Fruit fly (Drosophila melanogaster): ENCODE measurements around the gene noi.

noi gene

DNA sequence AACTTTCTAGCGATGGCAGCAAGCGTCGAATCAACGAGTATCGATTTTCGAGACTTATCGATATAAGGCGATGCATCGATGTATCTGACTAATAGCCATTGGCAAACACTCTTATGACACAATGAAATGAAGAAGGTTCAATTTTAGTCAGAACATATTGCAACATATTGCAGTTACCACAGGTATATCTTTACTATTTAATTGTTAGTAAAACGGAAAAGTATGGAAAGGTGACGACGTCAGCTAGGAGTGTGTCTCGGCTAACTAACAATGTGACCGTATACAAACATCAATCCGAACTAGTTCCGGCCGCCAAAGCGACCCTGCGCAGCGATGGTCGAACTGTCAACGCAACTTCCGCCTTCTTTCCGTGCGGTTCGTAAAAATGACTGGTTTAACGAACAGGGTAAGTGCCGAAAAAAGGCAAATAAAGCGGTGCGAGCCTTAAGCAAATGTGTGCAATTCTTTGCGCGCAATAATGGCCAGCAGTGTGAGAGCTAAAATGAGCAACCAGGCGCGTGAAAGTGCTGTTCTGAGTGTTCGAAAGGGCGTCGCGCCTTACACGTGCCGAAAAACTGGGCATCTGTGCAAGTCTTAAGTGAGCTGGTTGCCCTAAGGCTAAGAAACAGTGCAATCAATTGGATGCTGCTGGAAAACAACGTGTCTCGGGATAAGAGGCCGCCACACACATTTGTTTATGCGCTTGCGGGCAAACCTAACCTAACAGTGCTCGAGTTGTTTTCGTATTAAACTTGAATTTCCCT is 33.0 kb upstream of the noi start, which contains the start of the genes Dph4, Spec2 and RpL13A:
TSS of gene Dph4 (minus strand) at position 11 of the 764 bp plus-strand sequence.
TSS of gene Spec2 (minus strand) at position 11 of the 764 bp plus-strand sequence.
TSS of gene RpL13A (plus strand) at position 360 of the 764 bp plus-strand sequence.
- TF ChIP-seq CG32121 (GFP tag; IDR thresholded peaks at IDR 0.05) (no peak), CG10348 (GFP tag; IDR thresholded peaks at IDR 0.05) (no peak), CG13204 (GFP tag; optimal IDR thresholded peaks at IDR 0.05) (no peak), CG9948 (tag; optimal IDR thresholded peaks at IDR 0.05) (peak; percentile 22), EcR (GFP tag; optimal IDR thresholded peaks at IDR 0.05) (no peak), CG17806 (tag; optimal IDR thresholded peaks at IDR 0.05) (peak; percentile 34), rn (GFP tag; IDR thresholded peaks at IDR 0.05) (no peak), CG4496 (GFP tag; IDR thresholded peaks at IDR 0.05) (no peak), Snoo (tag; optimal IDR thresholded peaks at IDR 0.05) (peak; percentile 94), CG15710 (tag; optimal IDR thresholded peaks at IDR 0.05) (peak; percentile 63), CG8301 (tag; optimal IDR thresholded peaks at IDR 0.05) (peak; percentile 42), CG14655 (GFP tag; optimal IDR thresholded peaks at IDR 0.05) (no peak), Pif1B (GFP tag; optimal IDR thresholded peaks at IDR 0.05) (no peak), CG34367 (tag; optimal IDR thresholded peaks at IDR 0.05) (peak; percentile 83), fd96Ca (GFP tag; IDR thresholded peaks at IDR 0.05) (no peak), Ets98B (GFP tag; IDR thresholded peaks at IDR 0.05) (no peak), Pif1A (GFP tag; optimal IDR thresholded peaks at IDR 0.05) (no peak), gl (tag; optimal IDR thresholded peaks at IDR 0.05) (peak; percentile 72), CG8159 (tag; optimal IDR thresholded peaks at IDR 0.05) (no peak), D1 (tag; optimal IDR thresholded peaks at IDR 0.05) (no peak), CG12605 (GFP tag; IDR thresholded peaks at IDR 0.05) (no peak)

DNA sequence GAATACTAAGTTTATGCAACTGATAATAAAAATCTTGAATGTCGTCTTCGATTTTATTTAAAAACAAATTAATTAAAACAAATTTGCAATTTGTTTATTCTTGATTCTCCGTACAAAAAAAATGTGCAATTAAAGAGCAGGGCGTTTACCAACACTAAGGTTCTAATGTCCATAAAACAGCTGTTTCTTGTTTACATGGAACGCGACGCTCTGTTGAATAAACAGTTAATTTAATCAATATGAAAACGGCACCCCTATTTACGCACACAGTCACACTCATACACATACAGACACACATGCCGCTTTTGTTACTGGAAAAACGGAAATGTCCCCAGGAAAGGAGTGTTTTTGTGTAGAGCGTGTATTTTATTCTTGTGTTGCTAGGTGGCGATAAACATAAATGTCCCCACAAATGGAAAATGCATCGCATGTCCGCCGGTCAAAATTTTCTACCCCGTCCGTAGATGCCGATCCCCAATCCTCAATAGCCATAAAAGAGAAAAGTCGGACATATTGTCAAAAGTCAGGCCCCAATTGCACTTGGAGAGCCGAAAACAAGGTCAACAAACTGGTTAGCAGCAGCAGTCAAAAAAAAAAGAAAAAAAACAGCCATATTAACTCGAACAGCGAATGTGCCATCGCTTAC is 31.8 kb upstream of the noi start:
- TF ChIP-seq CG32121 (GFP tag; IDR thresholded peaks at IDR 0.05) (no peak), EcR (GFP tag; optimal IDR thresholded peaks at IDR 0.05) (peak; percentile 25), CG14655 (GFP tag; optimal IDR thresholded peaks at IDR 0.05) (no peak), CG17806 (tag; optimal IDR thresholded peaks at IDR 0.05) (no peak), Snoo (tag; optimal IDR thresholded peaks at IDR 0.05) (no peak), CG8301 (tag; optimal IDR thresholded peaks at IDR 0.05) (no peak), rn (GFP tag; IDR thresholded peaks at IDR 0.05) (no peak), CG10348 (GFP tag; IDR thresholded peaks at IDR 0.05) (no peak), Pif1A (GFP tag; optimal IDR thresholded peaks at IDR 0.05) (peak; percentile 21), CG34367 (tag; optimal IDR thresholded peaks at IDR 0.05) (no peak), CG4496 (GFP tag; IDR thresholded peaks at IDR 0.05) (no peak), CG13204 (GFP tag; optimal IDR thresholded peaks at IDR 0.05) (no peak), CG8159 (tag; optimal IDR thresholded peaks at IDR 0.05) (no peak), Ets98B (GFP tag; IDR thresholded peaks at IDR 0.05) (no peak), gl (tag; optimal IDR thresholded peaks at IDR 0.05) (peak; percentile 27), CG9948 (tag; optimal IDR thresholded peaks at IDR 0.05) (no peak), CG15710 (tag; optimal IDR thresholded peaks at IDR 0.05) (no peak), CG12605 (GFP tag; IDR thresholded peaks at IDR 0.05) (no peak), fd96Ca (GFP tag; IDR thresholded peaks at IDR 0.05) (no peak), D1 (tag; optimal IDR thresholded peaks at IDR 0.05) (no peak), Pif1B (GFP tag; optimal IDR thresholded peaks at IDR 0.05) (peak; percentile 38)

DNA sequence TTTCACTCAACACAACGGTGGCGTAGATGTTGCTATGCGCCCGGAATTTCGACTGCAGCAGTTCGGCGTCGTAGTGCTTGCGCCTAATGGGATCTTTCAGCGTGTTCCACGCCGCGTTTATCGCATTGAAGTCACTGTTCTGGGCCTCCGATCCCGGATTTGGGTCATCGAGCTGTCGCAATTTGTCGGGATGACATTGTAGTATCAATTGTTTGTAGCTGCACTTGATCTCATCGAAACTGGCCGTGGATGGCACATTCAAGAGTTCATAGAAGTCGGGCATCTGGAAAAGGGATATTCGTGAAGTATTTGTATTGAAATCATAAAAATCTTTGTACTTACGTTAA is 31.1 kb upstream of the noi start:
- TF ChIP-seq CG9948 (tag; optimal IDR thresholded peaks at IDR 0.05) (no peak), fd96Ca (GFP tag; IDR thresholded peaks at IDR 0.05) (no peak), CG4496 (GFP tag; IDR thresholded peaks at IDR 0.05) (no peak), Pif1B (GFP tag; optimal IDR thresholded peaks at IDR 0.05) (no peak), Pif1A (GFP tag; optimal IDR thresholded peaks at IDR 0.05) (no peak), Snoo (tag; optimal IDR thresholded peaks at IDR 0.05) (no peak), CG13204 (GFP tag; optimal IDR thresholded peaks at IDR 0.05) (no peak), CG34367 (tag; optimal IDR thresholded peaks at IDR 0.05) (no peak), CG8159 (tag; optimal IDR thresholded peaks at IDR 0.05) (no peak), CG8301 (tag; optimal IDR thresholded peaks at IDR 0.05) (no peak), CG32121 (GFP tag; IDR thresholded peaks at IDR 0.05) (no peak), CG14655 (GFP tag; optimal IDR thresholded peaks at IDR 0.05) (no peak), CG12605 (GFP tag; IDR thresholded peaks at IDR 0.05) (no peak), CG17806 (tag; optimal IDR thresholded peaks at IDR 0.05) (no peak), CG10348 (GFP tag; IDR thresholded peaks at IDR 0.05) (no peak), D1 (tag; optimal IDR thresholded peaks at IDR 0.05) (no peak), EcR (GFP tag; optimal IDR thresholded peaks at IDR 0.05) (no peak)

DNA sequence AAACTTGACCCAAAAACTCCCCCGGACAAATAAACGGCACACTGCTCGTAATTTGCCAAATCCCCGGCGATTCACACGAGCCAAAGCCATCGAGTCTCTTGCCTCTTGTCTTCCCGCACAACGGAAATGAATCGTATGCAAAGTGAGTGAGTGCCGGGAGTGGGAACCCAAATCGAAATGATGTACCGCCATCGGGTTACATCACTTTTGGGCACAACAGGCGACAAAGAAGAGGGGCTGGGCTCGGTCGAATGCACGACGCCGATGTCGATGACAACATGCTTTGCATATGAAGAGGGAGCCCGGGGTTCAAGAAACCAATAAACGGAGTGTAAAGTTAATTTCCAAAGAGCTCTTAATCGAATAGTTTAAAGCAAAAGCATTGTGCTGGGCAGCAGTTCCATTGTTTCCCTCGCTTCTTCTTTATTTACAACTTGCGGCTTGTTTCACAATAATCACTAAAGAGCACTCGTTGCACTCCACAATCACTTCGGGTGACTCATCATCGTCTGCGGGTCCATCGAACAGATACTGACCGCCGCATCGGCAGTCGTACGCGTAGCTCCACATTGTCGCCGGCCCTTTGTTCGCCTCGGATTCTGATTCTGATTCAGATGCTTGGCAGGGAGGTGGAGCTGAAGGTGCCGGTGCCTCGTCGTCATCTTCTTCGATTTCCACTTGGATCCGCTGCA is 30.6 kb upstream of the noi start:
- no peak for TF ChIP-seq Pif1B (GFP tag; optimal IDR thresholded peaks at IDR 0.05)
- peak; percentile 18 for TF ChIP-seq CG34367 (tag; optimal IDR thresholded peaks at IDR 0.05)
- no peak for TF ChIP-seq CG32121 (GFP tag; IDR thresholded peaks at IDR 0.05)
- TF ChIP-seq CG10348 (GFP tag; IDR thresholded peaks at IDR 0.05) = no peak
- TF ChIP-seq fd96Ca (GFP tag; IDR thresholded peaks at IDR 0.05) = 0 out of 3 replicates have a peak, but pooled peaks have one; percentile 45
- peak; percentile 42; the same call in 1 of the 3 replicates for TF ChIP-seq CG4496 (GFP tag; IDR thresholded peaks at IDR 0.05)
- peak; percentile 50 for TF ChIP-seq CG12605 (GFP tag; IDR thresholded peaks at IDR 0.05)
- peak; percentile 82 for TF ChIP-seq gl (tag; optimal IDR thresholded peaks at IDR 0.05)
- TF ChIP-seq CG9948 (tag; optimal IDR thresholded peaks at IDR 0.05) = no peak
- TF ChIP-seq CG13204 (GFP tag; optimal IDR thresholded peaks at IDR 0.05) = peak; percentile 77
- TF ChIP-seq CG15710 (tag; optimal IDR thresholded peaks at IDR 0.05) = no peak
- TF ChIP-seq D1 (tag; optimal IDR thresholded peaks at IDR 0.05) = no peak
- TF ChIP-seq CG14655 (GFP tag; optimal IDR thresholded peaks at IDR 0.05) = peak; percentile 14
- TF ChIP-seq CG8159 (tag; optimal IDR thresholded peaks at IDR 0.05) = peak; percentile 27
- TF ChIP-seq EcR (GFP tag; optimal IDR thresholded peaks at IDR 0.05) = peak; percentile 94
- TF ChIP-seq Ets98B (GFP tag; IDR thresholded peaks at IDR 0.05) = no peak; the same call in 1 of the 2 replicates
- peak; percentile 4 for TF ChIP-seq CG8301 (tag; optimal IDR thresholded peaks at IDR 0.05)
- peak; percentile 4 for TF ChIP-seq Pif1A (GFP tag; optimal IDR thresholded peaks at IDR 0.05)

All from whole organism, pupa.